Worm (Caenorhabditis elegans): ENCODE measurements around the gene C04B4.4.

ce11 chrX:12306565-12306964, 15.9 kb downstream of the C04B4.4 start, which contains the start of gene phf-32:
- TF ChIP-seq snpc-4 (GFP tag; optimal IDR thresholded peaks at IDR 0.05) (no peak), snpc-4 (tag; optimal IDR thresholded peaks at IDR 0.05) (no peak), nfya-2 (GFP tag; IDR thresholded peaks at IDR 0.05) (no peak), lag-1 (GFP tag; IDR thresholded peaks at IDR 0.05) (no peak), C06A6.2 (GFP tag; conservative IDR thresholded peaks at IDR 0.05) (no peak), pha-4 (tag; optimal IDR thresholded peaks at IDR 0.05) (no peak), ztf-25 (GFP tag; IDR thresholded peaks at IDR 0.05) (no peak), F55B11.4 (tag; optimal IDR thresholded peaks at IDR 0.05; ENCODE audit: borderline replicate concordance, insufficient read depth) (no peak), ztf-26 (tag; optimal IDR thresholded peaks at IDR 0.05) (no peak), athp-1 (tag; optimal IDR thresholded peaks at IDR 0.05) (no peak)
